Worm (Caenorhabditis elegans) whole organism, L3 larva: ENCODE results near the gene Y32B12A.5.

ENCODE experiments used
- ZK546.5 ChIP-seq: sonication (generic microtip); optimal IDR thresholded peaks from 2 replicates; lab custom pipeline; 2017; ENCODE audit warnings: missing biosample characterization, missing genetic modification characterization
- fkh-2 ChIP-seq: fragments of 150-350 bp; optimal IDR thresholded peaks from 2 replicates; lab custom pipeline; 2014; ENCODE audit warnings: missing biosample characterization, missing genetic modification reagents, missing genetic modification characterization
- pha-4 ChIP-seq: fragments of 150-350 bp; optimal IDR thresholded peaks from 2 replicates; lab custom pipeline; 2014; ENCODE audit warnings: missing biosample characterization, missing genetic modification reagents, missing genetic modification characterization

DNA sequence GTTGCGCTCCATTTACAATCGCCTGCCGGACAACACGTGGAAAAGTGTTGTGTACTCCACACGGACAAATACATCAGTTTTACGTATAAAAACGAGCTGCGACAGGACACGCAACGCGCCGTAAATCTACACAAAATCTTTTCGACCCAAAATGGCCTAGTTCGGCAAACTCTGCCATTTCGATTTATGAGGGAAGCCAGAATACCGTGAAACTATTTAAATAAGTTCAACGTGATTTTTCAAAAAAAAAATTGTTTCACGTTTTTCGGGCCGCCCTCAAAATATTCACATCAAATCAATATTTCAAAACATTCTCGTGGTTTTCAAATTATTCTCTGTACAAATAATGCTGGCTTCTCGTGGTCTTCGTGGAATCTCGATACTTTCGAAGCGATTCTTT lies 39.5 kb upstream of the Y32B12A.5 start, which contains the start of gene F36D3.8:
- TF ChIP-seq fkh-2 (tag; lab: Kevin White, UChicago) (no peak), ZK546.5 (tag; lab: Kevin White, UChicago) (no peak), pha-4 (tag; lab: Kevin White, UChicago) (no peak)
